Fruit fly (Drosophila melanogaster) whole organism, pupa: Measurements from ENCODE around the gene CG14269.

Experiments used
- CG10348 ChIP-seq: fragments of 200-800 bp; sonication (Bioruptor generic); IDR thresholded peaks from 2 replicates; pipeline ENCODE4 v1.3.6; 2022; ENCODE audit warnings: missing biosample characterization, missing genetic modification characterization
- CG12605 ChIP-seq: fragments of 200-800 bp; sonication (Bioruptor generic); IDR thresholded peaks from 2 replicates; pipeline ENCODE4 v1.3.6; 2022; ENCODE audit warnings: missing biosample characterization, missing genetic modification characterization
- CG13204 ChIP-seq: fragments of 200-800 bp; sonication (Bioruptor generic); optimal IDR thresholded peaks from 2 replicates; lab custom pipeline; 2018; ENCODE audit warnings: missing biosample characterization, mild to moderate bottlenecking, missing genetic modification characterization, moderate library complexity
- CG14655 ChIP-seq: fragments of 200-800 bp; sonication (Bioruptor generic); optimal IDR thresholded peaks from 3 replicates; lab custom pipeline; 2017; ENCODE audit warnings: mild to moderate bottlenecking, missing biosample characterization, missing genetic modification reagents, missing genetic modification characterization
- CG15710 ChIP-seq: fragments of 200-800 bp; sonication (Bioruptor generic); optimal IDR thresholded peaks from 2 replicates; lab custom pipeline; 2018; ENCODE audit warnings: missing biosample characterization, mild to moderate bottlenecking, missing genetic modification characterization, moderate library complexity
- CG17806 ChIP-seq: fragments of 200-800 bp; sonication (Bioruptor generic); optimal IDR thresholded peaks from 2 replicates; lab custom pipeline; 2018; ENCODE audit warnings: missing biosample characterization, mild to moderate bottlenecking, missing genetic modification characterization, moderate library complexity
- CG32121 ChIP-seq: fragments of 200-800 bp; sonication (Bioruptor generic); IDR thresholded peaks from 2 replicates; pipeline ENCODE4 v1.3.6; 2022; ENCODE audit warnings: missing biosample characterization, missing genetic modification characterization
- CG34367 ChIP-seq: fragments of 200-800 bp; sonication (Bioruptor generic); optimal IDR thresholded peaks from 2 replicates; lab custom pipeline; 2018; ENCODE audit warnings: missing biosample characterization, mild to moderate bottlenecking, missing genetic modification characterization
- CG4496 ChIP-seq: fragments of 200-800 bp; sonication (Bioruptor generic); IDR thresholded peaks from 3 replicates; pipeline ENCODE4 v1.3.6; 2022; ENCODE audit warnings: missing biosample characterization, missing genetic modification characterization
- CG8159 ChIP-seq: fragments of 200-800 bp; sonication (Bioruptor generic); optimal IDR thresholded peaks from 3 replicates; lab custom pipeline; 2018; ENCODE audit warnings: missing biosample characterization, mild to moderate bottlenecking, missing genetic modification characterization, moderate library complexity
- CG8301 ChIP-seq: fragments of 200-800 bp; sonication (Bioruptor generic); optimal IDR thresholded peaks from 2 replicates; lab custom pipeline; 2018; ENCODE audit warnings: missing biosample characterization, mild to moderate bottlenecking, missing genetic modification characterization
- CG9948 ChIP-seq: fragments of 200-800 bp; sonication (Bioruptor generic); optimal IDR thresholded peaks from 2 replicates; lab custom pipeline; 2018; ENCODE audit warnings: missing biosample characterization, mild to moderate bottlenecking, missing genetic modification characterization, moderate library complexity
- D1 ChIP-seq: fragments of 200-800 bp; sonication (Bioruptor generic); optimal IDR thresholded peaks from 2 replicates; lab custom pipeline; 2018; ENCODE audit warnings: missing biosample characterization, mild to moderate bottlenecking, missing genetic modification characterization, moderate library complexity
- EcR ChIP-seq: fragments of 200-800 bp; sonication (Bioruptor generic); optimal IDR thresholded peaks from 3 replicates; lab custom pipeline; 2019; ENCODE audit warnings: missing biosample characterization, missing genetic modification characterization, mild to moderate bottlenecking, moderate library complexity, missing genetic modification reagents
- Ets98B ChIP-seq: fragments of 200-800 bp; sonication (Bioruptor generic); IDR thresholded peaks from 2 replicates; pipeline ENCODE4 v1.3.6; 2022; ENCODE audit warnings: missing biosample characterization, missing genetic modification characterization
- Pif1A ChIP-seq: fragments of 200-800 bp; sonication (Bioruptor generic); optimal IDR thresholded peaks from 3 replicates; lab custom pipeline; 2016; ENCODE audit warnings: missing biosample characterization, missing genetic modification characterization
- Pif1B ChIP-seq: fragments of 200-800 bp; sonication (Bioruptor generic); optimal IDR thresholded peaks from 3 replicates; lab custom pipeline; 2016; ENCODE audit warnings: missing biosample characterization, missing genetic modification characterization
- Snoo ChIP-seq: fragments of 200-800 bp; sonication (Bioruptor generic); optimal IDR thresholded peaks from 3 replicates; lab custom pipeline; 2017; ENCODE audit warnings: missing biosample characterization, mild to moderate bottlenecking, missing genetic modification characterization, inconsistent platforms
- fd96Ca ChIP-seq: fragments of 200-800 bp; sonication (Bioruptor generic); IDR thresholded peaks from 3 replicates; pipeline ENCODE4 v1.3.6; 2022; ENCODE audit warnings: missing biosample characterization, missing genetic modification characterization
- gl ChIP-seq: fragments of 200-800 bp; sonication (Bioruptor generic); optimal IDR thresholded peaks from 2 replicates; lab custom pipeline; 2018; ENCODE audit warnings: missing biosample characterization, mild to moderate bottlenecking, missing genetic modification characterization
- rn ChIP-seq: fragments of 200-800 bp; sonication (Bioruptor generic); IDR thresholded peaks from 2 replicates; pipeline ENCODE4 v1.3.6; 2022; ENCODE audit warnings: missing biosample characterization, missing genetic modification characterization

Gene CG14269

dm6 chrX:3474476-3475439 lies 39.2 kb upstream of the CG14269 start, which contains the start of gene CG12206:
TSS of gene CG12206 (minus strand) at chrX:3474524.
- TF ChIP-seq CG8301 (tag; lab: Kevin White, UChicago) (peak; percentile 75), Ets98B (GFP tag; lab: Robert Waterston, UW) (peak; percentile 50), CG34367 (tag; lab: Kevin White, UChicago) (peak; percentile 89), CG4496 (GFP tag; lab: Robert Waterston, UW) (peak; percentile 87), CG12605 (GFP tag; lab: Robert Waterston, UW) (peak; percentile 88), CG17806 (tag; lab: Kevin White, UChicago) (peak; percentile 80), CG10348 (GFP tag; lab: Robert Waterston, UW) (no peak), CG14655 (GFP tag; lab: Kevin White, UChicago) (peak; percentile 82), CG13204 (GFP tag; lab: Kevin White, UChicago) (peak; percentile 85), rn (GFP tag; lab: Robert Waterston, UW) (peak; percentile 31; the same call in 1 of the 2 replicates), CG9948 (tag; lab: Kevin White, UChicago) (peak; percentile 88), CG32121 (peak; percentile 73), EcR (GFP tag; lab: Kevin White, UChicago) (peak; percentile 49), Snoo (tag; lab: Kevin White, UChicago) (peak; percentile 78), gl (tag; lab: Kevin White, UChicago) (peak; percentile 87), fd96Ca (peak; percentile 72; the same call in 2 of the 3 replicates), Pif1A (GFP tag; lab: Kevin White, UChicago) (peak; percentile 80), Pif1B (GFP tag; lab: Kevin White, UChicago) (peak; percentile 77), D1 (peak; percentile 76), CG8159 (tag; lab: Kevin White, UChicago) (peak; percentile 93), CG15710 (tag; lab: Kevin White, UChicago) (peak; percentile 92)

dm6 chrX:3473636-3474035 lies 38.0 kb upstream of the CG14269 start:
- TF ChIP-seq CG15710 (tag; lab: Kevin White, UChicago) (peak; percentile 10), Snoo (tag; lab: Kevin White, UChicago) (no peak)

dm6 chrX:3470467-3471079 lies 35.0 kb upstream of the CG14269 start:
- TF ChIP-seq rn (GFP tag; lab: Robert Waterston, UW) (no peak), Pif1A (GFP tag; lab: Kevin White, UChicago) (no peak)

dm6 chrX:3465551-3465950 lies 29.9 kb upstream of the CG14269 start:
- TF ChIP-seq CG12605 (GFP tag; lab: Robert Waterston, UW) (peak; percentile 28; the same call in 1 of the 2 replicates), CG15710 (tag; lab: Kevin White, UChicago) (no peak)

- no peak for TF ChIP-seq D1
- TF ChIP-seq Pif1A (GFP tag; lab: Kevin White, UChicago): no peak
- TF ChIP-seq CG14655 (GFP tag; lab: Kevin White, UChicago): no peak
- no peak for TF ChIP-seq gl (tag; lab: Kevin White, UChicago)
- no peak for TF ChIP-seq CG15710 (tag; lab: Kevin White, UChicago)
- TF ChIP-seq, all 21 proteins: peak for 0
Measured at dm6 chrX:3463944-3464343, 28.3 kb upstream of the CG14269 start, which contains the start of gene CG16781. TSS of gene CG16781 (minus strand) at chrX:3464044.

- TF ChIP-seq CG34367 (tag; lab: Kevin White, UChicago) (no peak), CG12605 (GFP tag; lab: Robert Waterston, UW) (no peak), D1 (no peak), Pif1B (GFP tag; lab: Kevin White, UChicago) (no peak), Pif1A (GFP tag; lab: Kevin White, UChicago) (no peak), CG8159 (tag; lab: Kevin White, UChicago) (no peak), EcR (GFP tag; lab: Kevin White, UChicago) (no peak), CG9948 (tag; lab: Kevin White, UChicago) (no peak), CG14655 (GFP tag; lab: Kevin White, UChicago) (no peak), CG13204 (GFP tag; lab: Kevin White, UChicago) (no peak), fd96Ca (no peak), CG8301 (tag; lab: Kevin White, UChicago) (no peak), Snoo (tag; lab: Kevin White, UChicago) (no peak), Ets98B (GFP tag; lab: Robert Waterston, UW) (no peak), CG32121 (no peak), CG10348 (GFP tag; lab: Robert Waterston, UW) (no peak), rn (GFP tag; lab: Robert Waterston, UW) (no peak), CG17806 (tag; lab: Kevin White, UChicago) (no peak), CG15710 (tag; lab: Kevin White, UChicago) (no peak)
Measured at dm6 chrX:3460140-3460642, 24.6 kb upstream of the CG14269 start, which contains the start of the genes CG16782 and CG10801. TSS of gene CG16782 (minus strand) at chrX:3460240. TSS of gene CG10801 (plus strand) at chrX:3460592.
